Fruit fly (Drosophila melanogaster) Kc167 (cell line): ENCODE results near the gene CG8097.

Experiments
- Myc ChIP-seq: fragments of >200 bp; optimal IDR thresholded peaks from 2 replicates; lab custom pipeline; 2017; ENCODE audit warnings: missing external identifiers
- Sin3A ChIP-seq: fragments of >200 bp; optimal IDR thresholded peaks from 2 replicates; lab custom pipeline; 2018; ENCODE audit warnings: missing external identifiers
- h ChIP-seq: fragments of >200 bp; optimal IDR thresholded peaks from 3 replicates; lab custom pipeline; 2018; ENCODE audit warnings: missing external identifiers
- insv ChIP-seq: fragments of >200 bp; optimal IDR thresholded peaks from 3 replicates; lab custom pipeline; 2018; ENCODE audit warnings: missing external identifiers
- psq ChIP-seq: fragments of >200 bp; optimal IDR thresholded peaks from 2 replicates; lab custom pipeline; 2017; ENCODE audit warnings: missing external identifiers
- ttk ChIP-seq: sonication (Bioruptor generic); optimal IDR thresholded peaks from 2 replicates; lab custom pipeline; 2017; ENCODE audit warnings: missing external identifiers

The CG8097 gene

DNA sequence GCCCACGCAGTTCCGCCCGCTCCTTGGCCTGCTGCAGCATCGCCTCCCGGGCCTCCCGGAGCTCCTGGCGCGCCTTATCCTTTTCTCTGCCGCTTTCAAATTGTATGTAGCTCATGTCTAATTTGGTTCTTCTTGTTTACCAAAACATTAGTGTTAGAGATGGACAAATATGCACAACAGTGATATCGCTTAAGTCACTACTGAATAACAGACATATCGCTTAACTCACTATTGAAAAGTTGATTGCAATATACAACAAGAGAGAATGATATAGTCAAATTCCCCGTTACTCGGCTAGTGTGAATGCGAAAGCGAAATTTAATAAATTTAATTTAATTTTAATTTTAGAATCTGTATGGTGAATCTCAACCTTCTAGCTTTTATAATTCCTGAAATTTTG is 8.6 kb upstream of the CG8097 start, which contains the start of gene CG9213:
CG9213 (minus strand) TSS at position 152 of the 400 bp plus-strand sequence.
- TF ChIP-seq Sin3A (lab: Kevin White, UChicago): no peak
- no peak for TF ChIP-seq insv
- TF ChIP-seq h (lab: Kevin White, UChicago): no peak
- TF ChIP-seq ttk (lab: Kevin White, UChicago): no peak
- TF ChIP-seq psq (lab: Kevin White, UChicago): no peak
- TF ChIP-seq Myc (lab: Kevin White, UChicago): no peak

DNA sequence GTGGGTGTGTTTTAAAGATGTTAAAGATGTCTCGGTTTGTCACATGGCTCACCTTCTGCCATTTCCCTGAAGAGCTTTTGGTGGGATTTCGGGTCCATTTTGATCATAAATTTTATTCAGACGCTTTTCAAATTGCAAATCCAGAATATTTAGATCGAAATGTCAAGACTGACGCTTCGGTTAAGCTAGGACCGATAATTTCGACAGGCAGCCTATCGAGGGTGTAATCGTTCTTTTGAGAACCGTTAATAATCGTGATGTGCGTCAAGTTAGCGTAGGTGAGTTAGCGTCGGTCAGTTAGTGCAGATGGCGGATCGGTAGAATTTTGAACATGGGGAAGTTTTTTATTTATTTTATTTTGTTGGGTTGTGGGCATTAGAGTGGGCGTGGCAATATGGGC is 7.4 kb upstream of the CG8097 start, which contains the start of gene CG42299:
CG42299 (minus strand) TSS at position 127 of the 400 bp plus-strand sequence.
- TF ChIP-seq insv: no peak
- TF ChIP-seq psq (lab: Kevin White, UChicago): no peak
- TF ChIP-seq Myc (lab: Kevin White, UChicago): no peak
- no peak for TF ChIP-seq h (lab: Kevin White, UChicago)
- TF ChIP-seq Sin3A (lab: Kevin White, UChicago): no peak
- no peak for TF ChIP-seq ttk (lab: Kevin White, UChicago)

DNA sequence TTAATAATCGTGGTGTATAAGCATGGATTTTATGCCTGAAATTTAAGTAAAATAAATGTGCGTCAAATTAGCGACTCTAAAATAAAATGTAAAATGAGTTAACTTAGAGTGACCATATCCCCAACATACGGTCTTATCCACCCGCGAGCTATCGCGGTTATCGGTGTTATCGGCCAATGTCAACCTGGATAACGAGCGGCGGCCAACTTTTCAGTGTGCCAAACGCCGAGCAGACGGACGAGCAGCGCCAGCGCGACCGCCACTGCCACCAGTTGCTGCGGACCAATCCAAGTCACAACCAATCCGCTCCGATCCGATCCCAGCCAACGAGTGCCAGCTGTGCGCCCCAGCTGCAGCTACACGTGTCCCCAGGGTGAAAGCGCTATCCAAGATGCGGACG is 4.9 kb upstream of the CG8097 start, which contains the start of the genes cerv and CG7872:
cerv (minus strand) TSS at position 129 of the 400 bp plus-strand sequence.
CG7872 (plus strand) TSS at position 163 of the 400 bp plus-strand sequence.
- TF ChIP-seq insv (no peak), psq (lab: Kevin White, UChicago) (no peak), Myc (lab: Kevin White, UChicago) (no peak), h (lab: Kevin White, UChicago) (no peak), ttk (lab: Kevin White, UChicago) (no peak), Sin3A (lab: Kevin White, UChicago) (no peak)

DNA sequence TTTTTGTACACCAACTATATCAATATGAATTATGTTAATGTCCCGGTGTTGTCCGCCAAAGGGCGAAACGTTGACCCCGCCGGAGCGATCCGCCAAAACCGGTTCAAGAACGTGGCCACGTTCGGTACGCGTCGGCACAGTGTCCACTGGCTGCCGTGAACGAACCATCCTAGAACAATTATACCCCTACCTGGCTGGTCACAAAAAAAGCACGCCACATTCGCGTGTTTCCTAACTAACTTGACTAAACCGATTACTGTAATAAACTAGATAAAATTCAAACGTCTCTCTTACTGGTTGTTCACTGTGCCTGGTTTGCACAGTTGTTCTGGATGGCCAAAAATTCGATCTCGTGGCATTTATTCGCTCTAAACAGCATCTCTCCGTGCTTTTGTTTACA is 3.4 kb upstream of the CG8097 start:
- no peak for TF ChIP-seq psq (lab: Kevin White, UChicago)
- no peak for TF ChIP-seq Myc (lab: Kevin White, UChicago)
- no peak for TF ChIP-seq ttk (lab: Kevin White, UChicago)
- no peak for TF ChIP-seq insv
- no peak for TF ChIP-seq Sin3A (lab: Kevin White, UChicago)
- no peak for TF ChIP-seq h (lab: Kevin White, UChicago)

dm6 chrX:15583842-15584441 is 983 bp downstream of the CG8097 start:
- no peak for TF ChIP-seq Myc (lab: Kevin White, UChicago)
- peak; percentile 96 for TF ChIP-seq ttk (lab: Kevin White, UChicago)
- TF ChIP-seq psq (lab: Kevin White, UChicago): no peak

- TF ChIP-seq insv: no peak
- no peak for TF ChIP-seq Sin3A (lab: Kevin White, UChicago)
- TF ChIP-seq h (lab: Kevin White, UChicago): no peak
- TF ChIP-seq Myc (lab: Kevin White, UChicago): no peak
- no peak for TF ChIP-seq ttk (lab: Kevin White, UChicago)
- no peak for TF ChIP-seq psq (lab: Kevin White, UChicago)
Observed at dm6 chrX:15587433-15587832, 4.5 kb downstream of the CG8097 start, which contains the start of gene Alp11. Gene Alp11, plus strand, starts transcription at chrX:15587733.

DNA sequence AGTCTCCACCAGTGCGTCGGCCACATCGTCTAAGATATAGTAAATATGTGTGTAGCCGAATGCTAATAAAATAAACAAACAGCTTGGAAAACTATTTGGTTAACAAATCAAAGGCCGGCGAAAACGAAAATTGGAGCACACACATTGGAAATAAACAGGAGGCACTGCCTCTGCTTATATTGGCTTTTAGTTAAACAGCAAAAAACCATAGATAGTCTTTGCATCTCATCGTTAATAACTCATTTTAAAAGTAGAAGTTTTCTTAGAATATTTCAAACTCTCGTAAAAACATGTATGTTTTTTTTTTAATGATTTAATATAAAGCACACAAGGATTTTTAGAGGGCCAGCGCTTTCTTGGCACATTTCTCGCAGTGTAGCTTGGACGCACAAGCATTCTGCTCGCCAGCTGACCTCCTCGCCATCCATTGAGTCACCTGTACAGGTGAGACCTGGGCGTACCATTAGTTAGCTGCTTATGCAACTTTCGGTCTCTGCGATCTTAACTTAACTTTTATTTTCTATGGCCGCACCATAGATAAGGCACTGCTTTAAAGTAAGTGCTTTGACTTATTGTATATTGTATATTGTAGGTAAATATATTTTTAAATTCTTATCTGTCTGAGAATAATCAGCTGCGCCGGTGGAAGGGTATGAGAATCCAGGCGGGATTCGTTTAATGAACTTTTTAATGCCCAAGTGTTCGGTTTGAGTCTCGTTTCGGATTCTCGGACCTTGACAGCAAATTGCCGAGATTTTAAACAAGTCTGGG is 8.9 kb downstream of the CG8097 start:
- TF ChIP-seq h (lab: Kevin White, UChicago) (no peak), ttk (lab: Kevin White, UChicago) (no peak), Sin3A (lab: Kevin White, UChicago) (no peak), insv (no peak), Myc (lab: Kevin White, UChicago) (no peak), psq (lab: Kevin White, UChicago) (no peak)

dm6 chrX:15592822-15593476 is 10.0 kb downstream of the CG8097 start:
- TF ChIP-seq Myc (lab: Kevin White, UChicago) (no peak), psq (lab: Kevin White, UChicago) (no peak), h (lab: Kevin White, UChicago) (no peak), Sin3A (lab: Kevin White, UChicago) (no peak), ttk (lab: Kevin White, UChicago) (no peak), insv (no peak)

DNA sequence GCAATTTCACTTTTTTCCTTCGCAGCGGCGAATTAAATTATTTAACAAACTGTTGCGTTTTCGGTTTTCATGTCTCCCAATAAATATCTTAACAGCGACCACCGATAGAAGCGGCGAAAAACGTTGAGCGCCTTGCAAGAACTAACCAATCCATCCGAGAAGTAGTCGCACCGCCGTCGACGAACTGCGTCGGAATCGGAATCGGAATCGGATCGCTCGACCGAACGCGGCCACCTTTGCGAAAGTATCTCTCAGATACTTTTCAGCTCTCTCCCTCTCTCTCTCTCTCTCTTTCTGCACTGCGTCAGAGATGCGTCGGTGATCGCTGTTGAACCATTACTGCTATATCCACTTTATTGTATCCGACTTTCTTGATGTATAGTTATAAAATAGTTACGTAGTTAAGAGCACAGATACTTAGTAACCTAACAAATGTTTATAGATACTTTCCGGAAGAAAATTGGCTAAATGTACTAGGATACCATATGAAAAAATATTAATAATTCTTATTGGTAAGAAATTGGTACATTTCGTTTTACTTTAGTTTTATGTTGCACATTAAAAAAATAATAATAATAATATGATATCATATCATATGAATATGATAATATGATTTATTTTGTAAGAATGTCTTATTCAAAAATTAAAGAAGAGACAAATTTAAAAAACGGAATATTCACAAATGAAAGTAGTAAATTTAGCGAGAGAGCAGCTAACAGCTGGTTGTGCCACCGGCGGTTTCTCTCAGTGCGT is 10.7 kb downstream of the CG8097 start, which contains the start of gene Chsy:
Chsy (minus strand) TSS at position 58 of the 753 bp plus-strand sequence.
- TF ChIP-seq psq (lab: Kevin White, UChicago): no peak
- no peak for TF ChIP-seq Sin3A (lab: Kevin White, UChicago)
- TF ChIP-seq insv: no peak
- no peak for TF ChIP-seq h (lab: Kevin White, UChicago)
- TF ChIP-seq ttk (lab: Kevin White, UChicago): no peak
- no peak for TF ChIP-seq Myc (lab: Kevin White, UChicago)

dm6 chrX:15594230-15594857 is 11.4 kb downstream of the CG8097 start:
- TF ChIP-seq insv: no peak
- TF ChIP-seq h (lab: Kevin White, UChicago): no peak
- no peak for TF ChIP-seq ttk (lab: Kevin White, UChicago)
- TF ChIP-seq psq (lab: Kevin White, UChicago): no peak
- no peak for TF ChIP-seq Sin3A (lab: Kevin White, UChicago)
- no peak for TF ChIP-seq Myc (lab: Kevin White, UChicago)
